Fruit fly (Drosophila melanogaster): Measurements from ENCODE around the gene CG33673.

CG33673 gene

DNA sequence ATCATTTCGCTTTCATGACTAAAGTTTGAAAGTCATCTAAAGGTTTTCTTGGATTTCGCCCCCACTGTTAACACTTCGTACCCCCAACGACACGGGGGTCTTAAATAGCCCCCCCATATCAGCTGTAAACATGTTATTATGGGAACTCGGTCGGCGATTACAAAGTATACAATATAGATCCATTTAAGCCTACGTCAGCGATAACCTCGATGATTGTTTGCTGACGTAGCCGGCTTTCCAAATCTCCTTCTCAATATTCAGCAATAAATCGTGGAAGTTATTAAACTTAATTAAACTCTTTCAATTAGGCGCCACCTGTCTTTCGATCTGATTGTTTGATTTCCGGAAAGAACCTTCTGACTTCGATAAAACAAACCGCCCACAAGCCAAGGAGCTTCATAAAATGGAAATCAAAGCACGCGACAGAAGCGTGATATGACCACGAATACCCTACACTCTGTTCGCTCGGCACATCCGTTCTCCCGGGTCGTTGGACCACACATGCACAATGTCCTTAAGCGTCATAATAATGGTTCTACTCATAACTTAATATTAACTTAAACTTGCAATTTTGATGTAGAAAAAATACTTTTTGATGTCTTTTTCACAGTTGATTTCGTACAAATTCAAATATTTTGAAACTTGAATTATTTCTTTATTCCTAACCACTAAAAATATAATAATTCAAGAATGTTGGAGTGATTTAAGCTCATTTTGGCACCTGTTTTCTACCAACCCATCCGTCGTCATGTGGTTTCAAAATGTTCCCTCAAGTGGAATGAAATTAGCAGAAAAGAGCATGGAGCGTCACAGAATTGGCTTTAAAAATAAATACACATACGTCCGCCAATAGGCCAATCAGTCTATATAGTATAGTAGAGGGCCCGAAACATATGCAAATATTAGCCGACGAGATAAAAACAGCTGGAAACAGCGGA is 40.1 kb upstream of the CG33673 start (continued):
- no peak for TF ChIP-seq CG8478 (optimal IDR thresholded peaks at IDR 0.05)
- TF ChIP-seq CG12942 (GFP tag; optimal IDR thresholded peaks at IDR 0.05) = no peak
- peak; percentile 68 for TF ChIP-seq CG7556 (GFP tag; optimal IDR thresholded peaks at IDR 0.05)
- TF ChIP-seq Xbp1 (GFP tag; optimal IDR thresholded peaks at IDR 0.05) = peak; percentile 57
- peak; percentile 25 for TF ChIP-seq Fer2 (tag; optimal IDR thresholded peaks at IDR 0.05)
- peak; percentile 48 for TF ChIP-seq CG13775 (GFP tag; optimal IDR thresholded peaks at IDR 0.05)
- TF ChIP-seq Fer1 (GFP tag; optimal IDR thresholded peaks at IDR 0.05) = peak; percentile 16
- no peak for TF ChIP-seq Doc3 (GFP tag; IDR thresholded peaks at IDR 0.05; ENCODE audit: partially characterized antibody)
- TF ChIP-seq pfk (GFP tag; optimal IDR thresholded peaks at IDR 0.05) = no peak
- peak; percentile 35 for TF ChIP-seq CG12155 (GFP tag; optimal IDR thresholded peaks at IDR 0.05)
- TF ChIP-seq maf-S (GFP tag; optimal IDR thresholded peaks at IDR 0.05) = peak; percentile 21
- peak; percentile 55 for TF ChIP-seq Sox102F (GFP tag; optimal IDR thresholded peaks at IDR 0.05)
- TF ChIP-seq zen (tag; optimal IDR thresholded peaks at IDR 0.05) = no peak
- TF ChIP-seq D (optimal IDR thresholded peaks at IDR 0.05) = no peak
- TF ChIP-seq D (GFP tag; optimal IDR thresholded peaks at IDR 0.05) = no peak
- peak; percentile 65; the same call in 2 of the 3 replicates for TF ChIP-seq Dbx (GFP tag; IDR thresholded peaks at IDR 0.05)
- no peak; the same call in 1 of the 2 replicates for TF ChIP-seq Rx (GFP tag; IDR thresholded peaks at IDR 0.05)
- peak; percentile 62 for TF ChIP-seq gro (GFP tag; optimal IDR thresholded peaks at IDR 0.05)
- no peak for TF ChIP-seq onecut (GFP tag; IDR thresholded peaks at IDR 0.05)
- TF ChIP-seq CG18619 (GFP tag; optimal IDR thresholded peaks at IDR 0.05) = peak; percentile 66
- no peak for TF ChIP-seq Nf-YB (GFP tag; optimal IDR thresholded peaks at IDR 0.05)
- TF ChIP-seq HLH4C (GFP tag; IDR thresholded peaks at IDR 0.05; ENCODE audit: partially characterized antibody) = no peak
- TF ChIP-seq trh (GFP tag; optimal IDR thresholded peaks at IDR 0.05) = no peak
- no peak for TF ChIP-seq yki (optimal IDR thresholded peaks at IDR 0.05)
- no peak for TF ChIP-seq kay (GFP tag; optimal IDR thresholded peaks at IDR 0.05)
- peak; percentile 49; the same call in 1 of the 2 replicates for TF ChIP-seq Ada2b (GFP tag; IDR thresholded peaks at IDR 0.05)
- 0 out of 2 replicates have a peak, but pooled peaks have one; percentile 44 for TF ChIP-seq CG31441 (GFP tag; IDR thresholded peaks at IDR 0.05)
- peak; percentile 23; the same call in 1 of the 2 replicates for TF ChIP-seq E2f1 (GFP tag; IDR thresholded peaks at IDR 0.05)
- no peak for TF ChIP-seq pan (optimal IDR thresholded peaks at IDR 0.05)
- TF ChIP-seq pan (GFP tag; optimal IDR thresholded peaks at IDR 0.05 in 1 of 2, IDR thresholded peaks at IDR 0.05 in 1 of 2) = peak in 1 of 2 experiments; percentile 65
- TF ChIP-seq CG43689 (GFP tag; IDR thresholded peaks at IDR 0.05) = no peak
- peak; percentile 47; the same call in 1 of the 3 replicates for TF ChIP-seq CG11695 (GFP tag; IDR thresholded peaks at IDR 0.05)
- peak; percentile 4 for TF ChIP-seq CG16815 (GFP tag; optimal IDR thresholded peaks at IDR 0.05)
- 0 out of 3 replicates have a peak, but pooled peaks have one; percentile 45 for TF ChIP-seq CG11560 (tag; IDR thresholded peaks at IDR 0.05)
- no peak for TF ChIP-seq CG10959 (GFP tag; IDR thresholded peaks at IDR 0.05)
- no peak for TF ChIP-seq br (optimal IDR thresholded peaks at IDR 0.05)
- TF ChIP-seq vnd (GFP tag; IDR thresholded peaks at IDR 0.05; ENCODE audit: partially characterized antibody) = no peak
- peak; percentile 79 for TF ChIP-seq CG2120 (GFP tag; optimal IDR thresholded peaks at IDR 0.05)
- TF ChIP-seq eyg (GFP tag; optimal IDR thresholded peaks at IDR 0.05) = no peak
- TF ChIP-seq sob (GFP tag; IDR thresholded peaks at IDR 0.05) = peak; percentile 49
- TF ChIP-seq tup (GFP tag; optimal IDR thresholded peaks at IDR 0.05) = no peak
- peak; percentile 67 for TF ChIP-seq caup (GFP tag; optimal IDR thresholded peaks at IDR 0.05; ENCODE audit: severe bottlenecking)
- peak; percentile 35 for TF ChIP-seq Abd-B (GFP tag; optimal IDR thresholded peaks at IDR 0.05)
- peak; percentile 46 for TF ChIP-seq CG9817 (tag; optimal IDR thresholded peaks at IDR 0.05)
- TF ChIP-seq jumu (GFP tag; optimal IDR thresholded peaks at IDR 0.05) = peak; percentile 25
- TF ChIP-seq CG6854 (GFP tag; optimal IDR thresholded peaks at IDR 0.05) = no peak
- no peak for TF ChIP-seq CG2889 (GFP tag; IDR thresholded peaks at IDR 0.05)
- TF ChIP-seq CG2116 (GFP tag; optimal IDR thresholded peaks at IDR 0.05) = no peak
- no peak for TF ChIP-seq ap (GFP tag; IDR thresholded peaks at IDR 0.05)
- peak; percentile 48 for TF ChIP-seq pho (GFP tag; optimal IDR thresholded peaks at IDR 0.05)
